Fruit fly (Drosophila melanogaster) whole organism, embryonic: ENCODE results near the gene CG18563.

ENCODE experiments used
- Adf1 ChIP-seq: fragments of 200-800 bp; sonication (Bioruptor generic); IDR thresholded peaks from 2 replicates; pipeline ENCODE4 v1.3.6; 2022; ENCODE audit warnings: missing biosample characterization, missing genetic modification characterization
- Atf-2 ChIP-seq: fragments of 200-800 bp; sonication (Bioruptor generic); optimal IDR thresholded peaks from 2 replicates; lab custom pipeline; 2016; ENCODE audit warnings: missing biosample characterization, missing genetic modification characterization
- B-H1 ChIP-seq: fragments of 200-800 bp; sonication (Bioruptor generic); IDR thresholded peaks from 3 replicates; pipeline ENCODE4 v1.3.6; 2022; ENCODE audit warnings: missing biosample characterization, missing genetic modification characterization
- B-H2 ChIP-seq: fragments of 200-800 bp; sonication (Bioruptor generic); optimal IDR thresholded peaks from 2 replicates; lab custom pipeline; 2018; ENCODE audit warnings: missing biosample characterization, mild to moderate bottlenecking, missing genetic modification characterization
- CG11085 ChIP-seq: fragments of 200-800 bp; sonication (Bioruptor generic); IDR thresholded peaks from 2 replicates; pipeline ENCODE4 v1.3.6; 2022; ENCODE audit warnings: missing biosample characterization, missing genetic modification characterization
- CG11723 ChIP-seq: fragments of 200-800 bp; sonication (Bioruptor generic); optimal IDR thresholded peaks from 2 replicates; lab custom pipeline; 2017; ENCODE audit warnings: missing biosample characterization, mild to moderate bottlenecking, missing genetic modification characterization
- CG13624 ChIP-seq: fragments of 200-800 bp; sonication (Bioruptor generic); optimal IDR thresholded peaks from 2 replicates; lab custom pipeline; 2016; ENCODE audit warnings: missing biosample characterization, missing genetic modification characterization
- CG14710 ChIP-seq: fragments of 200-800 bp; sonication (Bioruptor generic); optimal IDR thresholded peaks from 3 replicates; lab custom pipeline; 2019; ENCODE audit warnings: missing biosample characterization, mild to moderate bottlenecking, missing genetic modification characterization, moderate library complexity
- CG1529 ChIP-seq: fragments of 200-800 bp; sonication (Bioruptor generic); optimal IDR thresholded peaks from 3 replicates; lab custom pipeline; 2018; ENCODE audit warnings: missing biosample characterization, missing genetic modification characterization
- CG18476 ChIP-seq: fragments of 200-800 bp; sonication (Bioruptor generic); optimal IDR thresholded peaks from 2 replicates; lab custom pipeline; 2016; ENCODE audit warnings: missing biosample characterization, mild to moderate bottlenecking, missing genetic modification characterization
- CG2199 ChIP-seq: fragments of 200-800 bp; sonication (Bioruptor generic); IDR thresholded peaks from 3 replicates; pipeline ENCODE4 v1.3.6; 2022; ENCODE audit warnings: missing biosample characterization, missing genetic modification characterization
- CG2889 ChIP-seq: fragments of 200-800 bp; sonication (Bioruptor generic); IDR thresholded peaks from 3 replicates; pipeline ENCODE4 v1.3.6; 2022; ENCODE audit warnings: missing biosample characterization, missing genetic modification characterization
- CG3163 ChIP-seq: fragments of 200-800 bp; sonication (Bioruptor generic); optimal IDR thresholded peaks from 3 replicates; lab custom pipeline; 2016; ENCODE audit warnings: missing biosample characterization, missing genetic modification characterization
- CG4282 ChIP-seq: fragments of 200-800 bp; sonication (Bioruptor generic); optimal IDR thresholded peaks from 2 replicates; lab custom pipeline; 2016; ENCODE audit warnings: missing biosample characterization, missing genetic modification characterization
- CG5245 ChIP-seq: fragments of 200-800 bp; sonication (Bioruptor generic); optimal IDR thresholded peaks from 3 replicates; lab custom pipeline; 2016; ENCODE audit warnings: missing biosample characterization, missing genetic modification characterization
- CG6689 ChIP-seq: fragments of 200-800 bp; sonication (Bioruptor generic); IDR thresholded peaks from 2 replicates; pipeline ENCODE4 v1.3.6; 2022; ENCODE audit warnings: missing biosample characterization, missing genetic modification characterization
- CG6765 ChIP-seq: fragments of 200-800 bp; sonication (Bioruptor generic); optimal IDR thresholded peaks from 3 replicates; lab custom pipeline; 2017; ENCODE audit warnings: missing biosample characterization, mild to moderate bottlenecking, missing genetic modification characterization
- CG7556 ChIP-seq: fragments of 200-800 bp; sonication (Bioruptor generic); optimal IDR thresholded peaks from 2 replicates; lab custom pipeline; 2017; ENCODE audit warnings: missing biosample characterization, mild to moderate bottlenecking, missing genetic modification characterization
- CG8765 ChIP-seq: fragments of 200-800 bp; sonication (Bioruptor generic); IDR thresholded peaks from 2 replicates; pipeline ENCODE4 v1.3.6; 2022; ENCODE audit warnings: missing biosample characterization, missing genetic modification characterization
- Chrac-16 ChIP-seq: fragments of 200-800 bp; sonication (Bioruptor generic); optimal IDR thresholded peaks from 3 replicates; lab custom pipeline; 2016; ENCODE audit warnings: missing biosample characterization, missing genetic modification characterization
- Deaf1 ChIP-seq: fragments of 200-800 bp; optimal IDR thresholded peaks from 3 replicates; lab custom pipeline; 2019; ENCODE audit warnings: missing biosample characterization, mild to moderate bottlenecking, missing genetic modification characterization, moderate library complexity
- Eip74EF ChIP-seq, 2 experiments: fragments of 200-800 bp in 1 of 2; fragments of >200 bp in 1 of 2; sonication (Bioruptor generic) in 1 of 2; optimal IDR thresholded peaks; 2 replicates each; lab custom pipeline; 2017 to 2019; ENCODE audit warnings: missing biosample characterization in 2 of 2, missing genetic modification characterization in 2 of 2, mild to moderate bottlenecking in 1 of 2, moderate library complexity in 1 of 2
- Gug ChIP-seq: fragments of 200-800 bp; sonication (Bioruptor generic); IDR thresholded peaks from 4 replicates; pipeline ENCODE4 v1.3.6; 2022; ENCODE audit warnings: missing biosample characterization, missing genetic modification characterization
- H2.0 ChIP-seq: fragments of 200-800 bp; sonication (Bioruptor generic); IDR thresholded peaks from 2 replicates; pipeline ENCODE4 v1.3.6; 2022; ENCODE audit warnings: missing biosample characterization, missing genetic modification characterization
- HLH3B ChIP-seq: fragments of 200-800 bp; sonication (Bioruptor generic); IDR thresholded peaks from 2 replicates; pipeline ENCODE4 v1.3.6; 2022; ENCODE audit warnings: missing biosample characterization, missing genetic modification characterization
- HLH4C ChIP-seq: fragments of 200-800 bp; sonication (Bioruptor generic); IDR thresholded peaks from 3 replicates; pipeline ENCODE4 v1.3.6; 2022; ENCODE audit warnings: missing biosample characterization, missing genetic modification characterization; ENCODE audit not compliant: partially characterized antibody
- Hey ChIP-seq: fragments of 200-800 bp; sonication (Bioruptor generic); optimal IDR thresholded peaks from 3 replicates; lab custom pipeline; 2018; ENCODE audit warnings: missing biosample characterization, mild to moderate bottlenecking, missing genetic modification characterization
- MBD-R2 ChIP-seq: fragments of 200-800 bp; sonication (Bioruptor generic); IDR thresholded peaks from 2 replicates; pipeline ENCODE4 v1.3.6; 2022; ENCODE audit warnings: missing biosample characterization, missing genetic modification characterization
- Max ChIP-seq: fragments of 200-800 bp; sonication (Bioruptor generic); optimal IDR thresholded peaks from 2 replicates; lab custom pipeline; 2016; ENCODE audit warnings: missing biosample characterization, mild to moderate bottlenecking, missing genetic modification characterization
- Mrtf ChIP-seq: fragments of 200-800 bp; sonication (Bioruptor generic); IDR thresholded peaks from 3 replicates; pipeline ENCODE4 v1.3.6; 2022; ENCODE audit warnings: missing biosample characterization, missing genetic modification characterization
- Rfx ChIP-seq: fragments of 200-800 bp; sonication (Bioruptor generic); IDR thresholded peaks from 2 replicates; pipeline ENCODE4 v1.3.6; 2022; ENCODE audit warnings: missing biosample characterization, missing genetic modification characterization
- Six4 ChIP-seq: fragments of 200-800 bp; sonication (Bioruptor generic); optimal IDR thresholded peaks from 2 replicates; lab custom pipeline; 2016; ENCODE audit warnings: missing biosample characterization, missing genetic modification characterization
- Sox102F ChIP-seq: fragments of 200-800 bp; sonication (Bioruptor generic); optimal IDR thresholded peaks from 2 replicates; lab custom pipeline; 2018; ENCODE audit warnings: missing biosample characterization, mild to moderate bottlenecking, missing genetic modification characterization, moderate library complexity
- Usf ChIP-seq: fragments of 200-800 bp; sonication (Bioruptor generic); optimal IDR thresholded peaks from 2 replicates; lab custom pipeline; 2017; ENCODE audit warnings: missing genotype, missing biosample characterization, missing genetic modification characterization
- Xrp1 ChIP-seq: fragments of 200-800 bp; sonication (Bioruptor generic); IDR thresholded peaks from 2 replicates; pipeline ENCODE4 v1.3.6; 2022; ENCODE audit warnings: missing biosample characterization, missing genetic modification characterization
- az2 ChIP-seq: fragments of 200-800 bp; sonication (Bioruptor generic); optimal IDR thresholded peaks from 3 replicates; lab custom pipeline; 2016; ENCODE audit warnings: missing biosample characterization, missing genetic modification characterization
- cad ChIP-seq: fragments of >200 bp; optimal IDR thresholded peaks from 2 replicates; lab custom pipeline; 2017; ENCODE audit warnings: missing biosample characterization, missing genetic modification characterization
- dati ChIP-seq: fragments of 200-800 bp; sonication (Bioruptor generic); IDR thresholded peaks from 2 replicates; pipeline ENCODE4 v1.3.6; 2022; ENCODE audit warnings: missing biosample characterization, missing genetic modification characterization
- eve ChIP-seq, 2 experiments: fragments of >200 bp; optimal IDR thresholded peaks; 2 replicates each; lab custom pipeline; 2017; ENCODE audit warnings: missing biosample characterization in 2 of 2, missing genetic modification characterization in 2 of 2
- fd3F ChIP-seq: fragments of 200-800 bp; sonication (Bioruptor generic); optimal IDR thresholded peaks from 2 replicates; lab custom pipeline; 2018; ENCODE audit warnings: missing biosample characterization, mild to moderate bottlenecking, missing genetic modification characterization, moderate library complexity
- gcm ChIP-seq: fragments of 200-800 bp; sonication (Bioruptor generic); optimal IDR thresholded peaks from 2 replicates; lab custom pipeline; 2019; ENCODE audit warnings: missing biosample characterization, mild to moderate bottlenecking, missing genetic modification characterization, moderate library complexity
- gcm2 ChIP-seq: fragments of 200-800 bp; sonication (Bioruptor generic); optimal IDR thresholded peaks from 2 replicates; lab custom pipeline; 2016; ENCODE audit warnings: missing biosample characterization, missing genetic modification characterization
- h ChIP-seq: fragments of >200 bp; optimal IDR thresholded peaks from 2 replicates; lab custom pipeline; 2017
- lola ChIP-seq, 3 experiments: fragments of >200 bp in 2 of 3; fragments of 200-800 bp in 1 of 3; sonication (Bioruptor generic) in 1 of 3; optimal IDR thresholded peaks; 2 replicates each; lab custom pipeline; 2017 to 2019; ENCODE audit warnings: missing biosample characterization in 3 of 3, missing genetic modification characterization in 3 of 3, mild to moderate bottlenecking in 1 of 3, moderate library complexity in 1 of 3
- lov ChIP-seq, 2 experiments: fragments of 200-800 bp in 1 of 2; fragments of >200 bp in 1 of 2; sonication (Bioruptor generic) in 1 of 2; IDR thresholded peaks in 1 of 2; optimal IDR thresholded peaks in 1 of 2; 2 replicates in 1 of 2; 3 replicates in 1 of 2; pipeline versions ENCODE4 v1.3.6 to Lab custom; 2017 to 2022; ENCODE audit warnings: missing biosample characterization in 1 of 2, missing genetic modification characterization in 1 of 2
- maf-S ChIP-seq: fragments of 200-800 bp; sonication (Bioruptor generic); optimal IDR thresholded peaks from 2 replicates; lab custom pipeline; 2016; ENCODE audit warnings: missing biosample characterization, missing genetic modification characterization
- pnt ChIP-seq: fragments of 200-800 bp; sonication (Bioruptor generic); optimal IDR thresholded peaks from 3 replicates; lab custom pipeline; 2016; ENCODE audit warnings: missing biosample characterization, missing genetic modification characterization
- slbo ChIP-seq: fragments of 200-800 bp; sonication (Bioruptor generic); IDR thresholded peaks from 2 replicates; pipeline ENCODE4 v1.3.6; 2022; ENCODE audit warnings: missing biosample characterization, missing genetic modification characterization
- trem ChIP-seq: fragments of 200-800 bp; optimal IDR thresholded peaks from 3 replicates; lab custom pipeline; 2019; ENCODE audit warnings: missing biosample characterization, mild to moderate bottlenecking, missing genetic modification characterization, moderate library complexity
- unc-4 ChIP-seq: fragments of 200-800 bp; sonication (Bioruptor generic); IDR thresholded peaks from 2 replicates; pipeline ENCODE4 v1.3.6; 2022; ENCODE audit warnings: missing biosample characterization, missing genetic modification characterization; ENCODE audit not compliant: partially characterized antibody
- zfh2 ChIP-seq: fragments of 200-800 bp; sonication (Bioruptor generic); optimal IDR thresholded peaks from 2 replicates; lab custom pipeline; 2016; ENCODE audit warnings: missing biosample characterization, missing genetic modification characterization

CG18563 gene

dm6 chr2L:17427929-17428456 is 29.9 kb downstream of the CG18563 start (continued):
- TF ChIP-seq Deaf1 (tag; lab: Kevin White, UChicago) (peak; percentile 95), lov (optimal IDR thresholded peaks at IDR 0.05; lab: Kevin White, UChicago) (no peak), lov (GFP tag; IDR thresholded peaks at IDR 0.05; lab: Robert Waterston, UW) (no peak), gcm2 (GFP tag; lab: Kevin White, UChicago) (no peak), lola (GFP tag; optimal IDR thresholded peaks at IDR 0.05; lab: Kevin White, UChicago) (no peak), CG11085 (GFP tag; lab: Robert Waterston, UW) (no peak), CG6689 (0 out of 2 replicates have a peak, but pooled peaks have one; percentile 17), CG14710 (no peak), Gug (GFP tag; lab: Robert Waterston, UW) (no peak), CG3163 (GFP tag; lab: Kevin White, UChicago) (no peak), slbo (GFP tag; lab: Robert Waterston, UW) (peak; percentile 20; the same call in 1 of the 2 replicates), Eip74EF (GFP tag; optimal IDR thresholded peaks at IDR 0.05; lab: Kevin White, UChicago) (peak in 1 of 2 experiments; percentile 41), h (lab: Kevin White, UChicago) (no peak), Xrp1 (peak; percentile 27; the same call in 1 of the 2 replicates), Chrac-16 (GFP tag; lab: Kevin White, UChicago) (no peak), cad (GFP tag; lab: Kevin White, UChicago) (no peak), trem (no peak), CG6765 (GFP tag; lab: Kevin White, UChicago) (no peak), gcm (no peak), dati (GFP tag; lab: Robert Waterston, UW) (no peak), CG18476 (GFP tag; lab: Kevin White, UChicago) (no peak), CG1529 (no peak), B-H1 (GFP tag; lab: Robert Waterston, UW) (no peak), B-H2 (no peak), CG8765 (no peak), Rfx (GFP tag; lab: Robert Waterston, UW) (0 out of 2 replicates have a peak, but pooled peaks have one; percentile 15), az2 (GFP tag; lab: Kevin White, UChicago) (no peak), CG7556 (GFP tag; lab: Kevin White, UChicago) (no peak), Six4 (GFP tag; lab: Kevin White, UChicago) (no peak), Sox102F (GFP tag; lab: Kevin White, UChicago) (peak; percentile 6), Hey (no peak), MBD-R2 (GFP tag; lab: Robert Waterston, UW) (no peak; the same call in 1 of the 2 replicates), Adf1 (GFP tag; lab: Robert Waterston, UW) (peak; percentile 33; the same call in 1 of the 2 replicates), fd3F (no peak), CG2199 (GFP tag; lab: Robert Waterston, UW) (no peak), CG11723 (GFP tag; lab: Kevin White, UChicago) (no peak), eve (GFP tag; optimal IDR thresholded peaks at IDR 0.05; lab: Kevin White, UChicago) (no peak), zfh2 (GFP tag; lab: Kevin White, UChicago) (no peak), unc-4 (no peak), CG2889 (GFP tag; lab: Robert Waterston, UW) (no peak), CG5245 (no peak), Mrtf (GFP tag; lab: Robert Waterston, UW) (no peak), CG13624 (GFP tag; lab: Kevin White, UChicago) (no peak), HLH4C (GFP tag; lab: Robert Waterston, UW) (no peak; the same call in 2 of the 3 replicates), maf-S (no peak), Atf-2 (GFP tag; lab: Kevin White, UChicago) (no peak), CG4282 (GFP tag; lab: Kevin White, UChicago) (no peak), HLH3B (GFP tag; lab: Robert Waterston, UW) (no peak; the same call in 1 of the 2 replicates), pnt (GFP tag; lab: Kevin White, UChicago) (no peak), Usf (GFP tag; lab: Kevin White, UChicago) (no peak), Max (no peak), H2.0 (GFP tag; lab: Robert Waterston, UW) (no peak)
